Worm (Caenorhabditis elegans) whole organism, early embryonic: ENCODE results near the gene R02D5.10.

Experiments
- B0310.2 ChIP-seq: sonication (generic microtip); optimal IDR thresholded peaks from 2 replicates; lab custom pipeline; 2016; ENCODE audit warnings: mild to moderate bottlenecking, missing genetic modification characterization, missing compliant biosample characterization
- F13C5.2 ChIP-seq: sonication (generic microtip); optimal IDR thresholded peaks from 2 replicates; lab custom pipeline; 2017; ENCODE audit warnings: mild to moderate bottlenecking, missing genetic modification characterization, inconsistent platforms, missing compliant biosample characterization
- aly-1 ChIP-seq: sonication (generic microtip); optimal IDR thresholded peaks from 2 replicates; lab custom pipeline; 2016; ENCODE audit warnings: missing genetic modification characterization, missing compliant biosample characterization
- ama-1 ChIP-seq: fragments of 150-350 bp; optimal IDR thresholded peaks from 2 replicates; lab custom pipeline; 2014
- ceh-13 ChIP-seq: fragments of 200-800 bp; sonication (Bioruptor generic); optimal IDR thresholded peaks from 2 replicates; lab custom pipeline; 2018; ENCODE audit warnings: mild to moderate bottlenecking, missing genetic modification characterization, missing compliant biosample characterization
- ceh-36 ChIP-seq: sonication (generic microtip); optimal IDR thresholded peaks from 2 replicates; lab custom pipeline; 2016; ENCODE audit warnings: missing genetic modification characterization, inconsistent platforms, missing compliant biosample characterization
- ets-7 ChIP-seq: sonication (generic microtip); optimal IDR thresholded peaks from 2 replicates; lab custom pipeline; 2016; ENCODE audit warnings: missing genotype, missing genetic modification characterization, missing compliant biosample characterization
- flt-1 ChIP-seq: fragments of 200-800 bp; sonication (Bioruptor generic); IDR thresholded peaks from 2 replicates; pipeline ENCODE4 v1.3.6; 2022; ENCODE audit warnings: missing genetic modification characterization, missing compliant biosample characterization
- hmbx-1 ChIP-seq: sonication (generic microtip); optimal IDR thresholded peaks from 2 replicates; lab custom pipeline; 2016; ENCODE audit warnings: mild to moderate bottlenecking, missing genetic modification characterization, missing compliant biosample characterization
- hmg-4 ChIP-seq: fragments of 200-800 bp; sonication (Bioruptor generic); optimal IDR thresholded peaks from 2 replicates; lab custom pipeline; 2018; ENCODE audit warnings: mild to moderate bottlenecking, missing genetic modification characterization, missing compliant biosample characterization
- hnd-1 ChIP-seq: sonication (generic microtip); optimal IDR thresholded peaks from 2 replicates; lab custom pipeline; 2016; ENCODE audit warnings: missing genetic modification characterization, missing compliant biosample characterization
- pes-1 ChIP-seq: fragments of 200-800 bp; sonication (Bioruptor generic); IDR thresholded peaks from 2 replicates; pipeline ENCODE4 v1.3.6; 2022; ENCODE audit warnings: missing genetic modification reagents, missing genetic modification characterization, missing compliant biosample characterization
- scrt-1 ChIP-seq: fragments of 200-800 bp; sonication (Bioruptor generic); IDR thresholded peaks from 2 replicates; pipeline ENCODE4 v1.3.6; 2022; ENCODE audit warnings: missing genetic modification characterization, missing compliant biosample characterization
- sea-1 ChIP-seq: fragments of 200-800 bp; sonication (Bioruptor generic); conservative IDR thresholded peaks from 2 replicates; pipeline ENCODE4 v1.3.6; 2022; ENCODE audit warnings: missing genetic modification characterization, missing compliant biosample characterization
- tbx-11 ChIP-seq: fragments of 200-800 bp; sonication (Bioruptor generic); IDR thresholded peaks from 2 replicates; pipeline ENCODE4 v1.3.6; 2022; ENCODE audit warnings: missing genetic modification characterization, missing compliant biosample characterization
- tbx-37 ChIP-seq: fragments of 200-800 bp; sonication (Bioruptor generic); conservative IDR thresholded peaks from 2 replicates; pipeline ENCODE4 v1.3.6; 2022; ENCODE audit warnings: missing genetic modification reagents, missing genetic modification characterization, missing compliant biosample characterization
- tra-4 ChIP-seq: sonication (generic microtip); optimal IDR thresholded peaks from 2 replicates; lab custom pipeline; 2017; ENCODE audit warnings: missing genetic modification characterization, missing compliant biosample characterization

Gene R02D5.10

ce11 chrV:14503065-14503464 lies 21.0 kb downstream of the R02D5.10 start:
- TF ChIP-seq tbx-11 (GFP tag; lab: Robert Waterston, UW): no peak
- no peak for TF ChIP-seq hnd-1 (tag; lab: Kevin White, UChicago)
- TF ChIP-seq flt-1 (GFP tag; lab: Robert Waterston, UW): no peak
- TF ChIP-seq ceh-13 (GFP tag; lab: Kevin White, UChicago): no peak
- TF ChIP-seq sea-1: no peak
- no peak for TF ChIP-seq hmg-4 (GFP tag; lab: Kevin White, UChicago)
- no peak for TF ChIP-seq ceh-36 (tag; lab: Kevin White, UChicago)
- TF ChIP-seq pes-1: no peak
- no peak for TF ChIP-seq B0310.2
- no peak for TF ChIP-seq scrt-1 (GFP tag; lab: Robert Waterston, UW)
- no peak for TF ChIP-seq ama-1 (lab: Kevin White, UChicago)
- TF ChIP-seq tra-4: no peak

- TF ChIP-seq sea-1 (no peak), tbx-11 (GFP tag; lab: Robert Waterston, UW) (no peak), ama-1 (lab: Kevin White, UChicago) (no peak), aly-1 (tag; lab: Kevin White, UChicago) (no peak), flt-1 (GFP tag; lab: Robert Waterston, UW) (no peak), hnd-1 (tag; lab: Kevin White, UChicago) (no peak), scrt-1 (GFP tag; lab: Robert Waterston, UW) (no peak), ceh-36 (tag; lab: Kevin White, UChicago) (no peak), F13C5.2 (tag; lab: Kevin White, UChicago) (no peak), tbx-37 (no peak), pes-1 (no peak)
Measured at ce11 chrV:14504120-14504519, 22.0 kb downstream of the R02D5.10 start.

ce11 chrV:14504774-14505173 lies 22.7 kb downstream of the R02D5.10 start:
- no peak for TF ChIP-seq tbx-37
- TF ChIP-seq scrt-1 (GFP tag; lab: Robert Waterston, UW): 0 out of 2 replicates have a peak, but pooled peaks have one; percentile 49
- no peak for TF ChIP-seq tra-4
- no peak for TF ChIP-seq ceh-13 (GFP tag; lab: Kevin White, UChicago)
- TF ChIP-seq hmg-4 (GFP tag; lab: Kevin White, UChicago): peak; percentile 44
- 0 out of 2 replicates have a peak, but pooled peaks have one; percentile 45 for TF ChIP-seq sea-1
- TF ChIP-seq pes-1: peak; percentile 29; the same call in 1 of the 2 replicates

ce11 chrV:14505745-14506214 lies 23.7 kb downstream of the R02D5.10 start:
- TF ChIP-seq ceh-13 (GFP tag; lab: Kevin White, UChicago) (no peak), hmg-4 (GFP tag; lab: Kevin White, UChicago) (peak; percentile 68)

- TF ChIP-seq ama-1 (lab: Kevin White, UChicago) (no peak), ets-7 (tag; lab: Kevin White, UChicago) (no peak), flt-1 (GFP tag; lab: Robert Waterston, UW) (no peak), hmg-4 (GFP tag; lab: Kevin White, UChicago) (no peak), tbx-37 (no peak), B0310.2 (no peak), scrt-1 (GFP tag; lab: Robert Waterston, UW) (no peak), aly-1 (tag; lab: Kevin White, UChicago) (no peak), ceh-36 (tag; lab: Kevin White, UChicago) (no peak), F13C5.2 (tag; lab: Kevin White, UChicago) (no peak), tbx-11 (GFP tag; lab: Robert Waterston, UW) (no peak), pes-1 (no peak), tra-4 (no peak), sea-1 (no peak), hmbx-1 (tag; lab: Kevin White, UChicago) (no peak), ceh-13 (GFP tag; lab: Kevin White, UChicago) (no peak)
Measured at ce11 chrV:14506713-14507675, 24.9 kb downstream of the R02D5.10 start.

ce11 chrV:14508005-14508521 lies 26.0 kb downstream of the R02D5.10 start, which contains the start of gene R02D5.1:
TSS of gene R02D5.1 (plus strand) at chrV:14508249.
- no peak for TF ChIP-seq ceh-36 (tag; lab: Kevin White, UChicago)
- TF ChIP-seq hmg-4 (GFP tag; lab: Kevin White, UChicago): peak; percentile 21

- TF ChIP-seq flt-1 (GFP tag; lab: Robert Waterston, UW) (no peak), sea-1 (no peak), ceh-36 (tag; lab: Kevin White, UChicago) (no peak), F13C5.2 (tag; lab: Kevin White, UChicago) (no peak), hmg-4 (GFP tag; lab: Kevin White, UChicago) (no peak), tbx-11 (GFP tag; lab: Robert Waterston, UW) (no peak), hnd-1 (tag; lab: Kevin White, UChicago) (no peak), hmbx-1 (tag; lab: Kevin White, UChicago) (no peak), pes-1 (no peak), ama-1 (lab: Kevin White, UChicago) (no peak), aly-1 (tag; lab: Kevin White, UChicago) (no peak), scrt-1 (GFP tag; lab: Robert Waterston, UW) (no peak), ets-7 (tag; lab: Kevin White, UChicago) (no peak), B0310.2 (no peak), tbx-37 (no peak), ceh-13 (GFP tag; lab: Kevin White, UChicago) (no peak), tra-4 (no peak)
Measured at ce11 chrV:14508556-14508955, 26.5 kb downstream of the R02D5.10 start.
